Comparison of ENCODE assay signal across 6 fruit fly cellular contexts in the genomic region with DNA sequence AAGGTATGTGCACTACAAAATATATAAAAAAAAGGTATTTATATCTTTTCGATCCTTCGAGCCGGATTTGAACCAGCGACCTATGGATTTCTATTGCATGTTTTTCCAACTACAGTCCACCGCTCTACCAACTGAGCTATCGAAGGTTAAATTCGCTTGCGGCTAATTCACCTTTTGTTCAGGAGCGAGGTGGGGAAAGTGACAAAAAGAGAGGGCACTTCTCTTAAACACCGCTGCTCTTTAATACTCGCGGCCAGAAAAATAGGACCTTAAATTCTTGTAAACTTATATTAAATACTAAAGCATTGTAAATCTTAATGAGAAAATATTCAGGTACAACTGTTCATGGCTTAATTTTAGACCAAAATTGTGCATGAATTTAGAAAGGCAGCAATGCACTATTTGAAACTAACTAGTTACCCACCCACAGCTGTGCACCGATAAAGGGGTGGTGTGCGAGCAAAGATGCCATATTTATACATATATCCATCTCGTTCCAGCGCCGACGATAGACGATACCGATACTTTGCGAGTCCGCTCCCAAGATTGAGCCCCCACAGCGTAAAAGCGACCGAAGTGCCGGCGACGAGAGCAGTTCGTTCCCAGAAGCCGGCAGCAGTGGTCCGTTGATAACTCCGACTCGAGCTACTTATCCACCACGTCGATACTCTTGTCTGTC.
TF ChIP-seq lines count a peak whose summit lies in the region.

No protein-coding gene starts in this region.

- peak; percentile 69 for TF ChIP-seq CTCF in whole organism, embryonic (GFP tag; optimal IDR thresholded peaks at IDR 0.05; lab: Kevin White, UChicago)

TF ChIP-seq in whole organism, 6 proteins besides CTCF, POLR2A, EP300 and RAD21:
- no peak for TF ChIP-seq usp (GFP tag; optimal IDR thresholded peaks at IDR 0.05; lab: Kevin White, UChicago)
- peak; percentile 38 for TF ChIP-seq CG8478 (optimal IDR thresholded peaks at IDR 0.05; lab: Kevin White, UChicago)

TF ChIP-seq in whole organism, adult, 20 proteins besides CTCF, POLR2A, EP300 and RAD21 (continues in another document):
- TF ChIP-seq pad (GFP tag; optimal IDR thresholded peaks at IDR 0.05; lab: Kevin White, UChicago) (peak; percentile 99), CG7101 (tag; optimal IDR thresholded peaks at IDR 0.05; lab: Kevin White, UChicago) (peak; percentile 97), Crg-1 (GFP tag; optimal IDR thresholded peaks at IDR 0.05; lab: Kevin White, UChicago) (peak; percentile 95), CG7045 (GFP tag; optimal IDR thresholded peaks at IDR 0.05; lab: Kevin White, UChicago) (peak; percentile 97), kay (GFP tag; lab: Kevin White, UChicago; ENCODE audit: borderline replicate concordance) (peak; percentile 98), CG5204 (GFP tag; optimal IDR thresholded peaks at IDR 0.05; lab: Kevin White, UChicago) (no peak), Clk (GFP tag; optimal IDR thresholded peaks at IDR 0.05; lab: Kevin White, UChicago) (peak; percentile 97), CG12768 (GFP tag; optimal IDR thresholded peaks at IDR 0.05; lab: Kevin White, UChicago) (peak; percentile 98), ovo (GFP tag; optimal IDR thresholded peaks at IDR 0.05; lab: Kevin White, UChicago) (peak; percentile 91), CG33017 (tag; optimal IDR thresholded peaks at IDR 0.05; lab: Kevin White, UChicago) (peak; percentile 98), CG11617 (GFP tag; optimal IDR thresholded peaks at IDR 0.05; lab: Kevin White, UChicago) (peak; percentile 98), Mnt (GFP tag; optimal IDR thresholded peaks at IDR 0.05; lab: Kevin White, UChicago) (peak; percentile 95), tj (GFP tag; optimal IDR thresholded peaks at IDR 0.05; lab: Kevin White, UChicago) (peak; percentile 90), toe (GFP tag; optimal IDR thresholded peaks at IDR 0.05; lab: Kevin White, UChicago) (peak; percentile 98), cnc (optimal IDR thresholded peaks at IDR 0.05; lab: Kevin White, UChicago) (no peak), CG14711 (tag; optimal IDR thresholded peaks at IDR 0.05; lab: Kevin White, UChicago) (peak; percentile 93)

TF ChIP-seq in whole organism, embryonic, 481 proteins besides CTCF, POLR2A, EP300 and RAD21 (continues in another document):
- peak; percentile 98 for TF ChIP-seq CG2875 (GFP tag; optimal IDR thresholded peaks at IDR 0.05; lab: Kevin White, UChicago)
- 0 out of 3 replicates have a peak, but pooled peaks have one; percentile 34 for TF ChIP-seq Doc3 (GFP tag; IDR thresholded peaks at IDR 0.05; lab: Robert Waterston, UW; ENCODE audit: partially characterized antibody)
- peak; percentile 99 for TF ChIP-seq CG3281 (GFP tag; optimal IDR thresholded peaks at IDR 0.05; lab: Kevin White, UChicago)
- peak; percentile 99 for TF ChIP-seq CG18599 (GFP tag; optimal IDR thresholded peaks at IDR 0.05; lab: Kevin White, UChicago)
- TF ChIP-seq croc (GFP tag; conservative IDR thresholded peaks at IDR 0.05; lab: Robert Waterston, UW): peak; percentile 90
- peak; percentile 80 for TF ChIP-seq stwl (tag; optimal IDR thresholded peaks at IDR 0.05; lab: Kevin White, UChicago)
- 0 out of 2 replicates have a peak, but pooled peaks have one; percentile 48 for TF ChIP-seq CG2129 (GFP tag; IDR thresholded peaks at IDR 0.05; lab: Robert Waterston, UW; ENCODE audit: partially characterized antibody)
- TF ChIP-seq Ets97D (GFP tag; optimal IDR thresholded peaks at IDR 0.05; lab: Kevin White, UChicago): peak; percentile 92
- peak; percentile 88 for TF ChIP-seq psq (GFP tag; optimal IDR thresholded peaks at IDR 0.05; lab: Kevin White, UChicago)
- TF ChIP-seq sug (tag; optimal IDR thresholded peaks at IDR 0.05; lab: Kevin White, UChicago): peak; percentile 93
- peak; percentile 97 for TF ChIP-seq org-1 (GFP tag; optimal IDR thresholded peaks at IDR 0.05; lab: Kevin White, UChicago)
- peak; percentile 96 for TF ChIP-seq MTF-1 (GFP tag; optimal IDR thresholded peaks at IDR 0.05; lab: Kevin White, UChicago; ENCODE audit: borderline replicate concordance)
- TF ChIP-seq hb (GFP tag; IDR thresholded peaks at IDR 0.05; lab: Robert Waterston, UW; ENCODE audit: partially characterized antibody): peak; percentile 61
- peak; percentile 80; the same call in 2 of the 3 replicates for TF ChIP-seq jigr1 (GFP tag; IDR thresholded peaks at IDR 0.05; lab: Robert Waterston, UW)

TF ChIP-seq in whole organism, prepupa, 60 proteins besides CTCF, POLR2A, EP300 and RAD21 (continues in another document):
- TF ChIP-seq CG9139 (GFP tag; optimal IDR thresholded peaks at IDR 0.05; lab: Kevin White, UChicago) (peak; percentile 97), Ets96B (tag; optimal IDR thresholded peaks at IDR 0.05; lab: Kevin White, UChicago) (peak; percentile 99), pdm3 (GFP tag; optimal IDR thresholded peaks at IDR 0.05; lab: Kevin White, UChicago) (peak; percentile 98), Lpt (GFP tag; optimal IDR thresholded peaks at IDR 0.05; lab: Kevin White, UChicago) (peak; percentile 98), Hr38 (GFP tag; optimal IDR thresholded peaks at IDR 0.05; lab: Kevin White, UChicago) (peak; percentile 64), spab (GFP tag; optimal IDR thresholded peaks at IDR 0.05; lab: Kevin White, UChicago) (peak; percentile 97), Eip78C (GFP tag; lab: Kevin White, UChicago) (peak; percentile 100), CG6276 (GFP tag; optimal IDR thresholded peaks at IDR 0.05; lab: Kevin White, UChicago) (peak; percentile 98), CG10669 (GFP tag; optimal IDR thresholded peaks at IDR 0.05; lab: Kevin White, UChicago) (peak; percentile 98), cyc (GFP tag; optimal IDR thresholded peaks at IDR 0.05; lab: Kevin White, UChicago) (peak; percentile 97), fkh (GFP tag; optimal IDR thresholded peaks at IDR 0.05; lab: Kevin White, UChicago) (peak; percentile 80), Hr39 (GFP tag; optimal IDR thresholded peaks at IDR 0.05; lab: Kevin White, UChicago) (peak; percentile 96), svp (GFP tag; lab: Kevin White, UChicago) (peak; percentile 98), Met (GFP tag; optimal IDR thresholded peaks at IDR 0.05; lab: Kevin White, UChicago) (peak; percentile 98), eg (GFP tag; IDR thresholded peaks at IDR 0.05; lab: Robert Waterston, UW) (peak; percentile 98), CG3919 (GFP tag; optimal IDR thresholded peaks at IDR 0.05; lab: Kevin White, UChicago) (peak; percentile 99), dac (GFP tag; optimal IDR thresholded peaks at IDR 0.05; lab: Kevin White, UChicago) (peak; percentile 94)

TF ChIP-seq in whole organism, pupa, 21 proteins besides CTCF, POLR2A, EP300 and RAD21 (continues in another document):
- TF ChIP-seq CG10348 (GFP tag; IDR thresholded peaks at IDR 0.05; lab: Robert Waterston, UW): peak; percentile 89
- TF ChIP-seq CG12605 (GFP tag; IDR thresholded peaks at IDR 0.05; lab: Robert Waterston, UW): peak; percentile 98
- peak; percentile 99 for TF ChIP-seq Ets98B (GFP tag; IDR thresholded peaks at IDR 0.05; lab: Robert Waterston, UW)
- TF ChIP-seq Pif1B (GFP tag; optimal IDR thresholded peaks at IDR 0.05; lab: Kevin White, UChicago): peak; percentile 99
- peak; percentile 99 for TF ChIP-seq Pif1A (GFP tag; optimal IDR thresholded peaks at IDR 0.05; lab: Kevin White, UChicago)
- TF ChIP-seq CG34367 (tag; optimal IDR thresholded peaks at IDR 0.05; lab: Kevin White, UChicago): peak; percentile 98
- peak; percentile 99 for TF ChIP-seq CG4496 (GFP tag; IDR thresholded peaks at IDR 0.05; lab: Robert Waterston, UW)
- peak; percentile 96 for TF ChIP-seq gl (tag; optimal IDR thresholded peaks at IDR 0.05; lab: Kevin White, UChicago)
- TF ChIP-seq CG32121 (GFP tag; IDR thresholded peaks at IDR 0.05; lab: Robert Waterston, UW): peak; percentile 97
- TF ChIP-seq CG9948 (tag; optimal IDR thresholded peaks at IDR 0.05; lab: Kevin White, UChicago): peak; percentile 98
- peak; percentile 97 for TF ChIP-seq fd96Ca (GFP tag; IDR thresholded peaks at IDR 0.05; lab: Robert Waterston, UW)
- TF ChIP-seq D1 (tag; optimal IDR thresholded peaks at IDR 0.05; lab: Kevin White, UChicago): peak; percentile 86
- peak; percentile 45 for TF ChIP-seq EcR (GFP tag; optimal IDR thresholded peaks at IDR 0.05; lab: Kevin White, UChicago)
- TF ChIP-seq CG17806 (tag; optimal IDR thresholded peaks at IDR 0.05; lab: Kevin White, UChicago): peak; percentile 98
- TF ChIP-seq rn (GFP tag; IDR thresholded peaks at IDR 0.05; lab: Robert Waterston, UW): peak; percentile 92
- TF ChIP-seq CG13204 (GFP tag; optimal IDR thresholded peaks at IDR 0.05; lab: Kevin White, UChicago): peak; percentile 94
- TF ChIP-seq Snoo (tag; optimal IDR thresholded peaks at IDR 0.05; lab: Kevin White, UChicago): peak; percentile 97
- peak; percentile 97 for TF ChIP-seq CG15710 (tag; optimal IDR thresholded peaks at IDR 0.05; lab: Kevin White, UChicago)

TF ChIP-seq in whole organism, wandering third instar larva, 38 proteins besides CTCF, POLR2A, EP300 and RAD21 (continues in another document):
- peak; percentile 92 to 99 for TF ChIP-seq foxo (GFP tag; optimal IDR thresholded peaks at IDR 0.05; lab: Kevin White, UChicago)
- TF ChIP-seq fru (GFP tag; optimal IDR thresholded peaks at IDR 0.05; lab: Kevin White, UChicago): peak; percentile 98
- TF ChIP-seq dmrt93B (GFP tag; optimal IDR thresholded peaks at IDR 0.05; lab: Kevin White, UChicago): peak; percentile 89
- peak; percentile 99 for TF ChIP-seq h (GFP tag; optimal IDR thresholded peaks at IDR 0.05; lab: Kevin White, UChicago)
- peak; percentile 80 for TF ChIP-seq Dif (GFP tag; optimal IDR thresholded peaks at IDR 0.05; lab: Kevin White, UChicago; ENCODE audit: partially characterized antibody)
- TF ChIP-seq Vsx2 (GFP tag; optimal IDR thresholded peaks at IDR 0.05; lab: Kevin White, UChicago; ENCODE audit: partially characterized antibody): no peak
- peak; percentile 85 for TF ChIP-seq dsf (GFP tag; optimal IDR thresholded peaks at IDR 0.05; lab: Kevin White, UChicago; ENCODE audit: borderline replicate concordance)
- peak; percentile 98 for TF ChIP-seq rgr (GFP tag; optimal IDR thresholded peaks at IDR 0.05; lab: Kevin White, UChicago)
- peak; percentile 10 for TF ChIP-seq Hr83 (GFP tag; optimal IDR thresholded peaks at IDR 0.05; lab: Kevin White, UChicago; ENCODE audit: poor library complexity, severe bottlenecking)
- peak; percentile 99 for TF ChIP-seq OdsH (GFP tag; optimal IDR thresholded peaks at IDR 0.05; lab: Kevin White, UChicago)
- TF ChIP-seq Sp1 (GFP tag; optimal IDR thresholded peaks at IDR 0.05; lab: Kevin White, UChicago): peak; percentile 97
- no peak for TF ChIP-seq tai (GFP tag; optimal IDR thresholded peaks at IDR 0.05; lab: Kevin White, UChicago)
- peak; percentile 88 for TF ChIP-seq Rel (GFP tag; optimal IDR thresholded peaks at IDR 0.05; lab: Kevin White, UChicago)
- TF ChIP-seq Rel (tag; optimal IDR thresholded peaks at IDR 0.05; lab: Kevin White, UChicago): peak; percentile 86
- TF ChIP-seq sv (GFP tag; optimal IDR thresholded peaks at IDR 0.05; lab: Kevin White, UChicago): peak; percentile 96
- TF ChIP-seq brk (GFP tag; optimal IDR thresholded peaks at IDR 0.05; lab: Kevin White, UChicago): peak; percentile 96
- TF ChIP-seq Mio (GFP tag; optimal IDR thresholded peaks at IDR 0.05; lab: Kevin White, UChicago): peak; percentile 90
- TF ChIP-seq Jra (GFP tag; optimal IDR thresholded peaks at IDR 0.05; lab: Kevin White, UChicago): peak; percentile 95
- TF ChIP-seq sage (GFP tag; optimal IDR thresholded peaks at IDR 0.05; lab: Kevin White, UChicago): peak; percentile 95
